Fruit fly (Drosophila melanogaster) whole organism, wandering third instar larva: ENCODE measurements around the gene CG2816.

ENCODE experiments used
- Abd-B ChIP-seq: fragments of >200 bp; optimal IDR thresholded peaks from 2 replicates; lab custom pipeline; 2017; ENCODE audit warnings: missing biosample characterization, missing genetic modification characterization
- GATAd ChIP-seq: sonication (Bioruptor generic); optimal IDR thresholded peaks from 2 replicates; lab custom pipeline; 2016; ENCODE audit warnings: missing biosample characterization, missing genetic modification characterization
- Mio ChIP-seq: sonication (Bioruptor generic); optimal IDR thresholded peaks from 2 replicates; lab custom pipeline; 2016; ENCODE audit warnings: missing biosample characterization, missing genetic modification characterization
- Myc ChIP-seq: fragments of >200 bp; optimal IDR thresholded peaks from 2 replicates; lab custom pipeline; 2017
- ey ChIP-seq: fragments of 200-800 bp; sonication (Bioruptor generic); optimal IDR thresholded peaks from 2 replicates; lab custom pipeline; 2016; ENCODE audit warnings: missing biosample characterization, missing genetic modification characterization
- fru ChIP-seq: fragments of 200-800 bp; sonication (Bioruptor generic); optimal IDR thresholded peaks from 3 replicates; lab custom pipeline; 2016; ENCODE audit warnings: missing biosample characterization, mild to moderate bottlenecking, missing genetic modification characterization
- psq ChIP-seq: fragments of 200-800 bp; sonication (Bioruptor generic); optimal IDR thresholded peaks from 3 replicates; lab custom pipeline; 2017; ENCODE audit warnings: missing biosample characterization, mild to moderate bottlenecking, missing genetic modification characterization, moderate library complexity
- sv ChIP-seq: fragments of 200-800 bp; sonication (Bioruptor generic); optimal IDR thresholded peaks from 3 replicates; lab custom pipeline; 2016; ENCODE audit warnings: missing biosample characterization, missing genetic modification characterization
- woc ChIP-seq: sonication (Bioruptor generic); optimal IDR thresholded peaks from 2 replicates; lab custom pipeline; 2016; ENCODE audit warnings: missing biosample characterization, mild to moderate bottlenecking, missing genetic modification characterization

DNA sequence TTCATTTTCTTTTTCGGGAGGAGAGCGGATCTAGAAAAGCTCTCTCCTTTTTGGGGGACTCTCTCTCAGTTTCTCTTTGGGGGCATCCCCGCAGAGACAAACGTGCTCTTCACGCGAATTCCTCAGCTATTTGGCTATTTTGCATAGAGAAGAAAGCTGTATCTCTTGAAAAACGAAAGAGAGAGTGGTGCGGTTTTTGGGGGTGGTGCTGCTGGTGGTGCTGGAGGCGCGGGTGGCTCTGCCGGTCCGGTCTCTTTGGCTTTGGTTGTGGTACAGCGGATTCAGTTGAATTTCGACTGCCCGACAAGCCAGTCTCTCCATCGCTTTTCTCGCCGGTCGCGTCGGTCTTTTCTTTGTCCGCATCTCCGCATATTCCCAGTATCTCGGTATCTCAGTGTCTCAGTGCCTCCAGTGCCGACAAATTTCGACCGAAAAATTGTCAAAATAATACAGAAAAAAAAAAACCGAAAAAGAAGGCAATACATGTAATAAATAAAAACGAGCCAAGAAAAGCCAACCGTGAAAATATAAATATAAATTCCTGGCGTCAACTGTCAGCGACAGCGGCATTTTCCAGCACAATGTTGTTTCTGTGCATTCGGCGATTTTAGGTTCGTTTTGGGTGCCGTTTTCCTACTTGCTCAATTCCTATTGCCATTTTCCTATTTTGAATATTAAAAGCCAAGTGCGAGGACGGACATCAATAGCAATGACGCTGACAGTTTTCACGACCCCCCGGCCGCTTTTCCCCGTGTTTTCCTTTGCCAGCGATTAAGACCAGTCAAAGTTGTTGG, 26.9 kb downstream of the CG2816 start, which contains the start of gene CG10019:
- TF ChIP-seq ey (GFP tag; lab: Kevin White, UChicago) = no peak
- no peak for TF ChIP-seq GATAd
- TF ChIP-seq Myc (lab: Kevin White, UChicago) = no peak
- TF ChIP-seq Mio (GFP tag; lab: Kevin White, UChicago) = no peak
- TF ChIP-seq Abd-B (GFP tag; lab: Kevin White, UChicago) = no peak
- TF ChIP-seq woc (GFP tag; lab: Kevin White, UChicago) = no peak
- no peak for TF ChIP-seq fru
- TF ChIP-seq sv = no peak
- TF ChIP-seq psq (GFP tag; lab: Kevin White, UChicago) = no peak
